Worm (Caenorhabditis elegans): ENCODE measurements around the gene srt-30.

- TF ChIP-seq cog-1 (tag; optimal IDR thresholded peaks at IDR 0.05) (no peak), med-1 (GFP tag; optimal IDR thresholded peaks at IDR 0.05; ENCODE audit: insufficient read depth) (no peak), tab-1 (GFP tag; IDR thresholded peaks at IDR 0.05) (no peak), ref-1 (GFP tag; conservative IDR thresholded peaks at IDR 0.05) (no peak), T22C8.4 (GFP tag; IDR thresholded peaks at IDR 0.05) (no peak), flt-1 (GFP tag; IDR thresholded peaks at IDR 0.05) (no peak), klf-2 (GFP tag; conservative IDR thresholded peaks at IDR 0.05) (no peak), ztf-23 (GFP tag; IDR thresholded peaks at IDR 0.05) (no peak)
Observed at ce11 chrV:3805961-3806360, 5.7 kb upstream of the srt-30 start, which contains the start of gene srw-7.
